Worm (Caenorhabditis elegans) whole organism, L2 larva: Measurements from ENCODE around the gene dhs-8.
A peak's percentile ranks its signal among the peaks of the same experiment; 100 is the strongest.

Experiments used
- C34F6.9 ChIP-seq: fragments of 150-350 bp; optimal IDR thresholded peaks from 2 replicates; lab custom pipeline; 2014; ENCODE audit warnings: missing biosample characterization, missing genetic modification characterization
- F13H6.1 ChIP-seq: sonication (generic microtip); optimal IDR thresholded peaks from 2 replicates; lab custom pipeline; 2016; ENCODE audit warnings: missing genetic modification characterization, missing compliant biosample characterization
- ZK546.5 ChIP-seq: sonication (generic microtip); optimal IDR thresholded peaks from 2 replicates; lab custom pipeline; 2017; ENCODE audit warnings: missing biosample characterization, missing genetic modification characterization
- alr-1 ChIP-seq: fragments of 150-350 bp; optimal IDR thresholded peaks from 2 replicates; lab custom pipeline; 2014; ENCODE audit warnings: missing biosample characterization, missing genetic modification characterization
- aly-2 ChIP-seq: fragments of 150-350 bp; optimal IDR thresholded peaks from 2 replicates; lab custom pipeline; 2014; ENCODE audit warnings: missing biosample characterization, missing genetic modification characterization
- ama-1 ChIP-seq: fragments of 150-350 bp; optimal IDR thresholded peaks from 2 replicates; lab custom pipeline; 2018; ENCODE audit warnings: inconsistent platforms
- blmp-1 ChIP-seq: sonication (generic microtip); optimal IDR thresholded peaks from 2 replicates; lab custom pipeline; 2017; ENCODE audit warnings: missing genetic modification characterization, mild to moderate bottlenecking, missing compliant biosample characterization, antibody characterized with exemption, moderate library complexity; ENCODE audit not compliant: insufficient read depth
- ceh-16 ChIP-seq: fragments of 150-350 bp; optimal IDR thresholded peaks from 2 replicates; lab custom pipeline; 2014; ENCODE audit warnings: missing biosample characterization, missing genetic modification characterization
- crh-2 ChIP-seq: sonication (generic microtip); optimal IDR thresholded peaks from 2 replicates; lab custom pipeline; 2017; ENCODE audit warnings: missing biosample characterization, missing genetic modification characterization
- dmd-4 ChIP-seq: sonication (generic microtip); optimal IDR thresholded peaks from 2 replicates; lab custom pipeline; 2017; ENCODE audit warnings: missing biosample characterization, missing genetic modification characterization
- egl-27 ChIP-seq: sonication (generic microtip); optimal IDR thresholded peaks from 3 replicates; lab custom pipeline; 2017; ENCODE audit warnings: missing biosample characterization, missing genetic modification reagents, missing genetic modification characterization
- elt-3 ChIP-seq: sonication (generic microtip); optimal IDR thresholded peaks from 2 replicates; lab custom pipeline; 2017; ENCODE audit warnings: missing biosample characterization, missing genetic modification characterization
- fos-1 ChIP-seq: fragments of 150-350 bp; optimal IDR thresholded peaks from 2 replicates; lab custom pipeline; 2014; ENCODE audit warnings: missing biosample characterization, missing genetic modification characterization
- gmeb-1 ChIP-seq: fragments of 150-350 bp; optimal IDR thresholded peaks from 2 replicates; lab custom pipeline; 2014; ENCODE audit warnings: missing biosample characterization, missing genetic modification characterization
- lin-11 ChIP-seq: fragments of 150-350 bp; sonication (generic microtip); optimal IDR thresholded peaks from 2 replicates; lab custom pipeline; 2014; ENCODE audit warnings: missing biosample characterization, missing genetic modification characterization, inconsistent platforms, mixed read lengths
- lin-13 ChIP-seq: fragments of 150-350 bp; optimal IDR thresholded peaks from 2 replicates; lab custom pipeline; 2014; ENCODE audit warnings: missing biosample characterization, missing genetic modification reagents, missing genetic modification characterization
- lin-39 ChIP-seq: fragments of 150-350 bp; optimal IDR thresholded peaks from 2 replicates; lab custom pipeline; 2014; ENCODE audit warnings: missing biosample characterization, missing genetic modification reagents, missing genetic modification characterization
- lsy-2 ChIP-seq, 2 experiments: fragments of 150-350 bp in 1 of 2; sonication (generic microtip) in 1 of 2; optimal IDR thresholded peaks; 2 replicates each; lab custom pipeline; 2014 to 2017; ENCODE audit warnings: missing biosample characterization in 2 of 2, missing genetic modification characterization in 2 of 2
- mab-5 ChIP-seq: fragments of 150-350 bp; optimal IDR thresholded peaks from 2 replicates; lab custom pipeline; 2014; ENCODE audit warnings: missing biosample characterization, missing genetic modification characterization
- mbf-1 ChIP-seq: sonication (generic microtip); optimal IDR thresholded peaks from 2 replicates; lab custom pipeline; 2017; ENCODE audit warnings: missing biosample characterization, missing genetic modification characterization
- mdl-1 ChIP-seq, 2 experiments: fragments of 150-350 bp in 1 of 2; sonication (generic microtip) in 1 of 2; optimal IDR thresholded peaks; 2 replicates each; lab custom pipeline; 2017; ENCODE audit warnings: missing biosample characterization in 2 of 2, missing genetic modification characterization in 2 of 2
- nhr-10 ChIP-seq: sonication (generic microtip); optimal IDR thresholded peaks from 2 replicates; lab custom pipeline; 2017; ENCODE audit warnings: missing biosample characterization, missing genetic modification characterization
- nhr-21 ChIP-seq: fragments of 150-350 bp; optimal IDR thresholded peaks from 2 replicates; lab custom pipeline; 2014; ENCODE audit warnings: missing biosample characterization, missing genetic modification characterization
- nhr-23 ChIP-seq: fragments of 150-350 bp; optimal IDR thresholded peaks from 2 replicates; lab custom pipeline; 2014; ENCODE audit warnings: missing biosample characterization, missing genetic modification reagents, missing genetic modification characterization
- nhr-25 ChIP-seq: fragments of 150-350 bp; sonication (generic microtip); optimal IDR thresholded peaks from 3 replicates; lab custom pipeline; 2014; ENCODE audit warnings: missing biosample characterization, missing genetic modification characterization
- nhr-6 ChIP-seq: fragments of 150-350 bp; optimal IDR thresholded peaks from 2 replicates; lab custom pipeline; 2014; ENCODE audit warnings: missing biosample characterization, missing genetic modification characterization
- sem-4 ChIP-seq: fragments of 150-350 bp; optimal IDR thresholded peaks from 2 replicates; lab custom pipeline; 2014; ENCODE audit warnings: missing biosample characterization, missing genetic modification reagents, missing genetic modification characterization
- sma-3 ChIP-seq: sonication (generic microtip); optimal IDR thresholded peaks from 2 replicates; lab custom pipeline; 2016; ENCODE audit warnings: missing genetic modification reagents, missing genetic modification characterization, missing compliant biosample characterization
- snpc-4 ChIP-seq: fragments of 150-350 bp; optimal IDR thresholded peaks from 2 replicates; lab custom pipeline; 2014; ENCODE audit warnings: missing biosample characterization, missing genetic modification characterization
- unc-39 ChIP-seq: fragments of 150-350 bp; optimal IDR thresholded peaks from 2 replicates; lab custom pipeline; 2014; ENCODE audit warnings: missing biosample characterization, missing genetic modification characterization
- unc-55 ChIP-seq: fragments of 150-350 bp; sonication (generic microtip); optimal IDR thresholded peaks from 3 replicates; lab custom pipeline; 2014; ENCODE audit warnings: missing biosample characterization, missing genetic modification reagents, missing genetic modification characterization
- unc-62 ChIP-seq: fragments of 150-350 bp; optimal IDR thresholded peaks from 2 replicates; lab custom pipeline; 2014; ENCODE audit warnings: missing biosample characterization, missing genetic modification reagents, missing genetic modification characterization
- zag-1 ChIP-seq: fragments of 150-350 bp; optimal IDR thresholded peaks from 2 replicates; lab custom pipeline; 2014; ENCODE audit warnings: missing biosample characterization, missing genetic modification characterization
- ztf-1 ChIP-seq: fragments of 200-800 bp; sonication (Bioruptor generic); conservative IDR thresholded peaks from 2 replicates; pipeline ENCODE4 v1.3.6; 2022; ENCODE audit warnings: missing genetic modification characterization, missing compliant biosample characterization
- ztf-11 ChIP-seq: sonication (generic microtip); optimal IDR thresholded peaks from 2 replicates; lab custom pipeline; 2017; ENCODE audit warnings: missing biosample characterization, missing genetic modification characterization
- ztf-4 ChIP-seq: fragments of 150-350 bp; optimal IDR thresholded peaks from 2 replicates; lab custom pipeline; 2014; ENCODE audit warnings: missing biosample characterization, missing genetic modification characterization

Gene dhs-8

ce11 chrII:14510162-14510561 is 12.3 kb downstream of the dhs-8 start:
- TF ChIP-seq fos-1 (tag; lab: Kevin White, UChicago) (peak; percentile 69), mab-5 (tag; lab: Kevin White, UChicago) (no peak)

ce11 chrII:14511189-14511588 is 13.4 kb downstream of the dhs-8 start, which contains the start of gene K10H10.13:
TSS of gene K10H10.13 (minus strand) at chrII:14511289.
- no peak for TF ChIP-seq lsy-2 (tag; optimal IDR thresholded peaks at IDR 0.05; lab: Kevin White, UChicago)
- no peak for TF ChIP-seq sma-3
- TF ChIP-seq mdl-1 (tag; optimal IDR thresholded peaks at IDR 0.05; lab: Kevin White, UChicago): no peak
- no peak for TF ChIP-seq ztf-4 (tag; lab: Kevin White, UChicago)
- no peak for TF ChIP-seq sem-4 (tag; lab: Kevin White, UChicago)
- TF ChIP-seq egl-27 (tag; lab: Kevin White, UChicago): no peak
- no peak for TF ChIP-seq mbf-1 (tag; lab: Kevin White, UChicago)
- no peak for TF ChIP-seq zag-1 (tag; lab: Kevin White, UChicago)
- TF ChIP-seq lin-11: no peak
- no peak for TF ChIP-seq unc-55 (GFP tag; lab: Kevin White, UChicago)
- TF ChIP-seq unc-62 (GFP tag; lab: Kevin White, UChicago): no peak
- no peak for TF ChIP-seq crh-2 (tag; lab: Kevin White, UChicago)
- no peak for TF ChIP-seq aly-2 (tag; lab: Kevin White, UChicago)
- no peak for TF ChIP-seq nhr-25 (tag; lab: Kevin White, UChicago)
- TF ChIP-seq F13H6.1: no peak

ce11 chrII:14515017-14515416 is 17.2 kb downstream of the dhs-8 start, which contains the start of gene K10H10.9:
TSS of gene K10H10.9 (minus strand) at chrII:14515117.
- TF ChIP-seq lin-39: no peak
- TF ChIP-seq egl-27 (tag; lab: Kevin White, UChicago): no peak
- no peak for TF ChIP-seq F13H6.1
- no peak for TF ChIP-seq nhr-25 (tag; lab: Kevin White, UChicago)
- TF ChIP-seq ama-1 (lab: Kevin White, UChicago): no peak
- TF ChIP-seq nhr-23: no peak
- no peak for TF ChIP-seq lsy-2 (tag; optimal IDR thresholded peaks at IDR 0.05; lab: Kevin White, UChicago)
- no peak for TF ChIP-seq alr-1 (tag; lab: Kevin White, UChicago)
- TF ChIP-seq aly-2 (tag; lab: Kevin White, UChicago): no peak
- no peak for TF ChIP-seq ztf-4 (tag; lab: Kevin White, UChicago)
- TF ChIP-seq sma-3: no peak
- TF ChIP-seq gmeb-1 (tag; lab: Kevin White, UChicago): no peak
- TF ChIP-seq crh-2 (tag; lab: Kevin White, UChicago): no peak

- no peak for TF ChIP-seq elt-3 (tag; lab: Kevin White, UChicago)
- no peak for TF ChIP-seq dmd-4 (tag; lab: Kevin White, UChicago)
- no peak for TF ChIP-seq nhr-10 (tag; lab: Kevin White, UChicago)
- no peak for TF ChIP-seq blmp-1 (tag; lab: Kevin White, UChicago)
- TF ChIP-seq sma-3: no peak
- TF ChIP-seq nhr-6 (tag; lab: Kevin White, UChicago): no peak
- TF ChIP-seq ztf-1 (GFP tag; lab: Robert Waterston, UW): no peak
- TF ChIP-seq lsy-2 (tag; optimal IDR thresholded peaks at IDR 0.05; lab: Kevin White, UChicago): no peak
- TF ChIP-seq ceh-16 (tag; lab: Kevin White, UChicago): no peak
- TF ChIP-seq unc-39 (tag; lab: Kevin White, UChicago): no peak
- TF ChIP-seq ztf-11 (tag; lab: Kevin White, UChicago): no peak
- TF ChIP-seq fos-1 (tag; lab: Kevin White, UChicago): no peak
These were observed 24.2 kb downstream of the dhs-8 start, which contains the start of gene btb-19 for ce11 chrII:14522037-14522436. TSS of gene btb-19 (minus strand) at chrII:14522137.

- TF ChIP-seq snpc-4 (no peak), F13H6.1 (no peak), lin-13 (no peak), lsy-2 (tag; optimal IDR thresholded peaks at IDR 0.05; lab: Kevin White, UChicago) (no peak), sma-3 (no peak), egl-27 (tag; lab: Kevin White, UChicago) (no peak), dmd-4 (tag; lab: Kevin White, UChicago) (no peak), sem-4 (tag; lab: Kevin White, UChicago) (no peak), ZK546.5 (tag; lab: Kevin White, UChicago) (no peak), C34F6.9 (tag; lab: Kevin White, UChicago) (no peak), ceh-16 (tag; lab: Kevin White, UChicago) (no peak), ztf-11 (tag; lab: Kevin White, UChicago) (no peak), lin-11 (no peak), mbf-1 (tag; lab: Kevin White, UChicago) (no peak), nhr-21 (no peak)
These were observed 25.3 kb downstream of the dhs-8 start, which contains the start of gene btb-20 for ce11 chrII:14523070-14523572. TSS of gene btb-20 (minus strand) at chrII:14523522.
